Worm (Caenorhabditis elegans): ENCODE measurements around the gene F53B1.8.

DNA sequence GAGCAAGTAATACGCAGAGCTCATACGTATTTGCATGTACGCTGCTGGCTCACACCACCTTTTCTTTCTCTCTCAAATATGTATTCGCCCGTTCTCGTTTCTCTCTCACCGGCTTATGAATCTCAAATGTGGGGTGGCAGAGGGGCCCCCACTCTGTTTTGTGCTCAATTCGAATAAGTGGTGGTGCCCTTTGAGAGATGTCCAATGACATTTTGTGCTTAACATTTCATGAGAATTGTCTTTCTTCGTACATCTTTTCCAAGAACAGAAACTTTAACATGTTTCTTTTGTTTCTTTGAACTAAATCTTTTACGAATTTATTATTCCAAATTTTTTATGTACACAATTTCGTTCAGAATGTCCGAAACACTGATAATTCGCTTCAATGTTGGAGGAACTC lies 46.0 kb downstream of the F53B1.8 start, which contains the start of gene F49H12.3:
- no peak for TF ChIP-seq unc-55 (GFP tag; optimal IDR thresholded peaks at IDR 0.05)
- TF ChIP-seq nhr-11 (tag; optimal IDR thresholded peaks at IDR 0.05), result no peak
- TF ChIP-seq ref-2 (tag; optimal IDR thresholded peaks at IDR 0.05), result no peak
- no peak for TF ChIP-seq pqm-1 (tag; optimal IDR thresholded peaks at IDR 0.05)
- no peak for TF ChIP-seq lim-6 (tag; optimal IDR thresholded peaks at IDR 0.05)
- no peak for TF ChIP-seq syd-9 (tag; optimal IDR thresholded peaks at IDR 0.05)
- no peak for TF ChIP-seq ceh-14 (tag; optimal IDR thresholded peaks at IDR 0.05)
- TF ChIP-seq F13H6.1 (tag; optimal IDR thresholded peaks at IDR 0.05), result no peak
- TF ChIP-seq ama-1 (optimal IDR thresholded peaks at IDR 0.05), result no peak
- TF ChIP-seq K09A11.1 (tag; optimal IDR thresholded peaks at IDR 0.05; ENCODE audit: insufficient read depth), result no peak
- TF ChIP-seq sox-2 (GFP tag; IDR thresholded peaks at IDR 0.05), result no peak
- TF ChIP-seq K02D7.2 (tag; optimal IDR thresholded peaks at IDR 0.05), result no peak
- TF ChIP-seq dmd-4 (tag; optimal IDR thresholded peaks at IDR 0.05; ENCODE audit: borderline replicate concordance), result no peak
